Comparison of ENCODE assay signal across 1 worm cellular context in genomic region chrX:2549322-2549721, ce11.
A peak's percentile ranks its signal among the peaks of the same experiment; 100 is the strongest.
TF ChIP-seq lines count a peak whose summit lies in the region.

No protein-coding gene starts in this region.

TF ChIP-seq in whole organism, young adult, 124 proteins besides CTCF, POLR2A, EP300 and RAD21 (continued from another document):
- 0 out of 2 replicates have a peak, but pooled peaks have one; percentile 49 for TF ChIP-seq madf-3 (GFP tag; IDR thresholded peaks at IDR 0.05; lab: Robert Waterston, UW)
- peak; percentile 68; the same call in 1 of the 2 replicates for TF ChIP-seq nfyb-1 (GFP tag; IDR thresholded peaks at IDR 0.05; lab: Robert Waterston, UW)
- TF ChIP-seq F57A8.1 (GFP tag; optimal IDR thresholded peaks at IDR 0.05; lab: Kevin White, UChicago): peak; percentile 59
- TF ChIP-seq ZK185.1 (tag; optimal IDR thresholded peaks at IDR 0.05; lab: Kevin White, UChicago; ENCODE audit: poor library complexity, severe bottlenecking): peak; percentile 82
- peak; percentile 91 for TF ChIP-seq ztf-25 (GFP tag; IDR thresholded peaks at IDR 0.05; lab: Robert Waterston, UW)
